Worm (Caenorhabditis elegans) whole organism, young adult: ENCODE data around the gene K10D11.2.

ENCODE experiments used
- F10E7.11 ChIP-seq: sonication (generic microtip); optimal IDR thresholded peaks from 2 replicates; lab custom pipeline; 2017; ENCODE audit warnings: mild to moderate bottlenecking, missing genetic modification characterization, moderate library complexity, missing compliant biosample characterization
- F22D6.2 ChIP-seq: sonication (generic microtip); optimal IDR thresholded peaks from 2 replicates; lab custom pipeline; 2016; ENCODE audit warnings: mild to moderate bottlenecking, missing genetic modification characterization, missing compliant biosample characterization
- F23B12.7 ChIP-seq: sonication (generic microtip); optimal IDR thresholded peaks from 2 replicates; lab custom pipeline; 2017; ENCODE audit warnings: missing genetic modification characterization, mild to moderate bottlenecking, missing compliant biosample characterization, antibody characterized with exemption, moderate library complexity; ENCODE audit not compliant: insufficient read depth
- F39B2.1 ChIP-seq: fragments of 200-800 bp; sonication (Bioruptor generic); IDR thresholded peaks from 2 replicates; pipeline ENCODE4 v1.3.6; 2022; ENCODE audit warnings: missing genetic modification reagents, missing genetic modification characterization, missing compliant biosample characterization
- F55B11.4 ChIP-seq: sonication (generic microtip); optimal IDR thresholded peaks from 2 replicates; lab custom pipeline; 2016; ENCODE audit warnings: missing compliant biosample characterization, missing genetic modification characterization, borderline replicate concordance; ENCODE audit not compliant: insufficient read depth
- K12H6.12 ChIP-seq: fragments of 200-800 bp; sonication (Bioruptor generic); optimal IDR thresholded peaks from 2 replicates; lab custom pipeline; 2018; ENCODE audit warnings: mild to moderate bottlenecking, missing genetic modification characterization, missing compliant biosample characterization
- T07F8.4 ChIP-seq: sonication (generic microtip); optimal IDR thresholded peaks from 2 replicates; lab custom pipeline; 2016; ENCODE audit warnings: mild to moderate bottlenecking, missing genetic modification characterization, moderate library complexity, missing compliant biosample characterization
- Y56A3A.18 ChIP-seq: fragments of 200-800 bp; sonication (Bioruptor generic); IDR thresholded peaks from 2 replicates; pipeline ENCODE4 v1.3.6; 2022; ENCODE audit warnings: missing genetic modification reagents, missing genetic modification characterization, missing compliant biosample characterization
- attf-5 ChIP-seq: fragments of 200-800 bp; sonication (Bioruptor generic); optimal IDR thresholded peaks from 2 replicates; lab custom pipeline; 2018; ENCODE audit warnings: mild to moderate bottlenecking, missing genetic modification characterization, missing compliant biosample characterization
- bed-2 ChIP-seq: fragments of 200-800 bp; sonication (Bioruptor generic); IDR thresholded peaks from 2 replicates; pipeline ENCODE4 v1.3.6; 2022; ENCODE audit warnings: missing genetic modification reagents, missing genetic modification characterization, missing compliant biosample characterization
- ceh-100 ChIP-seq: fragments of 200-800 bp; sonication (Bioruptor generic); IDR thresholded peaks from 2 replicates; pipeline ENCODE4 v1.3.6; 2022; ENCODE audit warnings: missing genetic modification reagents, missing genetic modification characterization, missing compliant biosample characterization
- ceh-27 ChIP-seq: fragments of 200-800 bp; sonication (Bioruptor generic); optimal IDR thresholded peaks from 2 replicates; lab custom pipeline; 2018; ENCODE audit warnings: mild to moderate bottlenecking, missing genetic modification characterization, moderate library complexity, missing compliant biosample characterization
- ceh-79 ChIP-seq: sonication (generic microtip); optimal IDR thresholded peaks from 2 replicates; lab custom pipeline; 2017; ENCODE audit warnings: mild to moderate bottlenecking, missing genetic modification characterization, missing compliant biosample characterization
- dpff-1 ChIP-seq: sonication (generic microtip); optimal IDR thresholded peaks from 2 replicates; lab custom pipeline; 2017; ENCODE audit warnings: mild to moderate bottlenecking, missing genetic modification characterization, missing compliant biosample characterization
- dpl-1 ChIP-seq: fragments of 150-350 bp; optimal IDR thresholded peaks from 2 replicates; lab custom pipeline; 2014; ENCODE audit warnings: missing biosample characterization, missing genetic modification reagents, missing genetic modification characterization
- egl-44 ChIP-seq: fragments of 200-800 bp; sonication (Bioruptor generic); IDR thresholded peaks from 2 replicates; pipeline ENCODE4 v1.3.6; 2022; ENCODE audit warnings: missing genetic modification reagents, missing genetic modification characterization, missing compliant biosample characterization
- egrh-3 ChIP-seq: fragments of 200-800 bp; sonication (Bioruptor generic); IDR thresholded peaks from 2 replicates; pipeline ENCODE4 v1.3.6; 2022; ENCODE audit warnings: missing genetic modification reagents, missing genetic modification characterization, missing compliant biosample characterization
- ekl-4 ChIP-seq: fragments of 200-800 bp; sonication (Bioruptor generic); IDR thresholded peaks from 2 replicates; pipeline ENCODE4 v1.3.6; 2022; ENCODE audit warnings: missing genetic modification reagents, missing genetic modification characterization, missing compliant biosample characterization
- gei-17 ChIP-seq: fragments of 200-800 bp; sonication (Bioruptor generic); optimal IDR thresholded peaks from 2 replicates; lab custom pipeline; 2018; ENCODE audit warnings: mild to moderate bottlenecking, missing genetic modification characterization, missing compliant biosample characterization
- hmg-1.2 ChIP-seq: fragments of 200-800 bp; sonication (Bioruptor generic); IDR thresholded peaks from 2 replicates; pipeline ENCODE4 v1.3.6; 2022; ENCODE audit warnings: missing genetic modification reagents, missing genetic modification characterization, missing compliant biosample characterization
- hrde-1 ChIP-seq: sonication (generic microtip); optimal IDR thresholded peaks from 2 replicates; lab custom pipeline; 2016; ENCODE audit warnings: missing genetic modification characterization, mild to moderate bottlenecking, missing compliant biosample characterization, moderate library complexity, missing genotype, missing genetic modification reagents, borderline replicate concordance
- lag-1 ChIP-seq: fragments of 200-800 bp; sonication (Bioruptor generic); IDR thresholded peaks from 2 replicates; pipeline ENCODE4 v1.3.6; 2022; ENCODE audit warnings: missing genetic modification reagents, missing genetic modification characterization, missing compliant biosample characterization
- let-607 ChIP-seq, 2 experiments: fragments of 200-800 bp in 1 of 2; sonication (Bioruptor generic) in 1 of 2; sonication (generic microtip) in 1 of 2; optimal IDR thresholded peaks; 2 replicates each; lab custom pipeline; 2016 to 2018; ENCODE audit warnings: mild to moderate bottlenecking in 2 of 2, missing compliant biosample characterization in 2 of 2, missing genetic modification characterization in 2 of 2, moderate library complexity in 2 of 2, missing genotype in 1 of 2
- lin-26 ChIP-seq: fragments of 200-800 bp; sonication (Bioruptor generic); IDR thresholded peaks from 2 replicates; pipeline ENCODE4 v1.3.6; 2022; ENCODE audit warnings: missing genetic modification reagents, missing genetic modification characterization, missing compliant biosample characterization
- madf-10 ChIP-seq: sonication (generic microtip); optimal IDR thresholded peaks from 2 replicates; lab custom pipeline; 2016; ENCODE audit warnings: mild to moderate bottlenecking, missing genetic modification characterization, missing compliant biosample characterization
- madf-3 ChIP-seq: fragments of 200-800 bp; sonication (Bioruptor generic); IDR thresholded peaks from 2 replicates; pipeline ENCODE4 v1.3.6; 2022; ENCODE audit warnings: missing genetic modification reagents, missing genetic modification characterization, missing compliant biosample characterization
- mcd-1 ChIP-seq: fragments of 200-800 bp; sonication (Bioruptor generic); IDR thresholded peaks from 2 replicates; pipeline ENCODE4 v1.3.6; 2022; ENCODE audit warnings: missing genetic modification reagents, missing genetic modification characterization, missing compliant biosample characterization
- mxl-1 ChIP-seq: sonication (generic microtip); optimal IDR thresholded peaks from 2 replicates; lab custom pipeline; 2016; ENCODE audit warnings: missing genetic modification characterization, missing compliant biosample characterization
- nfya-1 ChIP-seq: sonication (generic microtip); optimal IDR thresholded peaks from 2 replicates; lab custom pipeline; 2017; ENCODE audit warnings: antibody characterized with exemption, missing compliant biosample characterization, missing genetic modification characterization, borderline replicate concordance; ENCODE audit not compliant: insufficient read depth
- nhr-120 ChIP-seq: fragments of 200-800 bp; sonication (Bioruptor generic); IDR thresholded peaks from 2 replicates; pipeline ENCODE4 v1.3.6; 2022; ENCODE audit warnings: missing genetic modification characterization, missing compliant biosample characterization
- nhr-80 ChIP-seq: sonication (generic microtip); optimal IDR thresholded peaks from 2 replicates; lab custom pipeline; 2016; ENCODE audit warnings: missing genetic modification characterization, missing compliant biosample characterization
- nhr-90 ChIP-seq: sonication (generic microtip); optimal IDR thresholded peaks from 2 replicates; lab custom pipeline; 2016; ENCODE audit warnings: missing genotype, mild to moderate bottlenecking, missing genetic modification characterization, missing compliant biosample characterization
- pha-4 ChIP-seq: fragments of 150-350 bp; sonication (generic microtip); optimal IDR thresholded peaks from 2 replicates; lab custom pipeline; 2014; ENCODE audit warnings: missing biosample characterization, missing genetic modification reagents, missing genetic modification characterization
- rpc-1 ChIP-seq, 2 experiments: fragments of 150-350 bp in 1 of 2; sonication (generic microtip) in 1 of 2; optimal IDR thresholded peaks; 2 replicates each; lab custom pipeline; 2014 to 2018; ENCODE audit warnings: missing biosample characterization in 1 of 2, missing genetic modification characterization in 1 of 2, missing genetic modification reagents in 1 of 2, missing genotype in 1 of 2
- sdz-38 ChIP-seq: sonication (generic microtip); optimal IDR thresholded peaks from 2 replicates; lab custom pipeline; 2016; ENCODE audit warnings: missing genotype, missing genetic modification characterization, missing compliant biosample characterization
- snpc-1.1 ChIP-seq: sonication (generic microtip); optimal IDR thresholded peaks from 2 replicates; lab custom pipeline; 2017; ENCODE audit warnings: missing genetic modification characterization, mild to moderate bottlenecking, missing compliant biosample characterization, antibody characterized with exemption, moderate library complexity, missing genotype, missing genetic modification reagents; ENCODE audit not compliant: insufficient read depth
- somi-1 ChIP-seq: fragments of 200-800 bp; sonication (Bioruptor generic); optimal IDR thresholded peaks from 2 replicates; lab custom pipeline; 2018; ENCODE audit warnings: mild to moderate bottlenecking, missing genetic modification characterization, missing compliant biosample characterization
- sptf-2 ChIP-seq: fragments of 200-800 bp; sonication (Bioruptor generic); optimal IDR thresholded peaks from 2 replicates; lab custom pipeline; 2018; ENCODE audit warnings: mild to moderate bottlenecking, missing genetic modification characterization, missing compliant biosample characterization
- tbx-9 ChIP-seq: sonication (generic microtip); optimal IDR thresholded peaks from 2 replicates; lab custom pipeline; 2016; ENCODE audit warnings: borderline replicate concordance, missing genetic modification characterization, inconsistent platforms, missing compliant biosample characterization
- unc-130 ChIP-seq: sonication (generic microtip); optimal IDR thresholded peaks from 2 replicates; lab custom pipeline; 2016; ENCODE audit warnings: missing genetic modification reagents, missing genetic modification characterization, missing compliant biosample characterization
- xnd-1 ChIP-seq: sonication (generic microtip); optimal IDR thresholded peaks from 2 replicates; lab custom pipeline; 2016; ENCODE audit warnings: missing genotype, missing genetic modification reagents, missing genetic modification characterization, missing compliant biosample characterization
- zim-3 ChIP-seq: sonication (generic microtip); optimal IDR thresholded peaks from 2 replicates; lab custom pipeline; 2017; ENCODE audit warnings: mild to moderate bottlenecking, missing genetic modification characterization, moderate library complexity, missing compliant biosample characterization
- ztf-25 ChIP-seq: fragments of 200-800 bp; sonication (Bioruptor generic); IDR thresholded peaks from 2 replicates; pipeline ENCODE4 v1.3.6; 2022; ENCODE audit warnings: missing genetic modification reagents, missing genetic modification characterization, missing compliant biosample characterization
- ztf-28 ChIP-seq: fragments of 200-800 bp; sonication (Bioruptor generic); IDR thresholded peaks from 2 replicates; pipeline ENCODE4 v1.3.6; 2022; ENCODE audit warnings: missing genetic modification reagents, missing genetic modification characterization, missing compliant biosample characterization

K10D11.2 gene

ce11 chrIV:12991629-12992028 is 12.8 kb downstream of the K10D11.2 start, which contains the start of gene K10D11.5:
K10D11.5 (minus strand) TSS chrIV:12991843.
- TF ChIP-seq let-607 (tag; optimal IDR thresholded peaks at IDR 0.05; lab: Kevin White, UChicago) (peak in 1 of 2 experiments; percentile 60), sptf-2 (GFP tag; lab: Kevin White, UChicago) (no peak), nhr-80 (tag; lab: Kevin White, UChicago) (peak; percentile 71)

ce11 chrIV:12994376-12994775 is 15.6 kb downstream of the K10D11.2 start, which contains the start of gene K10D11.4:
K10D11.4 (minus strand) TSS chrIV:12994476.
- no peak for TF ChIP-seq ztf-25 (GFP tag; lab: Robert Waterston, UW)
- no peak for TF ChIP-seq gei-17
- no peak for TF ChIP-seq tbx-9 (tag; lab: Kevin White, UChicago)
- no peak for TF ChIP-seq mcd-1 (GFP tag; lab: Robert Waterston, UW)
- no peak for TF ChIP-seq dpl-1 (GFP tag; lab: Kevin White, UChicago)
- TF ChIP-seq egrh-3 (GFP tag; lab: Robert Waterston, UW): no peak
- TF ChIP-seq nfya-1 (tag; lab: Kevin White, UChicago): no peak
- no peak for TF ChIP-seq madf-3 (GFP tag; lab: Robert Waterston, UW)
- no peak for TF ChIP-seq snpc-1.1
- no peak for TF ChIP-seq ztf-28 (GFP tag; lab: Robert Waterston, UW)
- no peak for TF ChIP-seq madf-10 (tag; lab: Kevin White, UChicago)
- no peak for TF ChIP-seq F23B12.7 (tag; lab: Kevin White, UChicago)
- no peak for TF ChIP-seq F22D6.2 (tag; lab: Kevin White, UChicago)
- no peak for TF ChIP-seq nhr-120
- no peak for TF ChIP-seq F39B2.1 (GFP tag; lab: Robert Waterston, UW)
- no peak for TF ChIP-seq mxl-1 (tag; lab: Kevin White, UChicago)
- no peak for TF ChIP-seq bed-2

ce11 chrIV:12995886-12996285 is 17.1 kb downstream of the K10D11.2 start, which contains the start of gene K10D11.7:
K10D11.7 (minus strand) TSS chrIV:12995986.
- TF ChIP-seq ceh-27 (no peak), lag-1 (GFP tag; lab: Robert Waterston, UW) (no peak), Y56A3A.18 (GFP tag; lab: Robert Waterston, UW) (no peak), K12H6.12 (tag; lab: Kevin White, UChicago) (no peak), nhr-80 (tag; lab: Kevin White, UChicago) (no peak), F55B11.4 (no peak), ceh-100 (GFP tag; lab: Robert Waterston, UW) (no peak), egl-44 (GFP tag; lab: Robert Waterston, UW) (no peak), egrh-3 (GFP tag; lab: Robert Waterston, UW) (no peak), bed-2 (no peak), xnd-1 (tag; lab: Kevin White, UChicago) (no peak), unc-130 (GFP tag; lab: Kevin White, UChicago) (no peak), attf-5 (GFP tag; lab: Kevin White, UChicago) (no peak), sdz-38 (tag; lab: Kevin White, UChicago) (no peak), somi-1 (GFP tag; lab: Kevin White, UChicago) (no peak), ekl-4 (GFP tag; lab: Robert Waterston, UW) (no peak)

ce11 chrIV:12997560-12997959 is 18.8 kb downstream of the K10D11.2 start:
- TF ChIP-seq ceh-79: no peak
- no peak for TF ChIP-seq dpff-1 (tag; lab: Kevin White, UChicago)
- TF ChIP-seq pha-4 (tag; lab: Kevin White, UChicago): no peak
- TF ChIP-seq bed-2: no peak
- no peak for TF ChIP-seq hrde-1 (tag; lab: Kevin White, UChicago)
- TF ChIP-seq rpc-1 (optimal IDR thresholded peaks at IDR 0.05; lab: Kevin White, UChicago): no peak
- TF ChIP-seq rpc-1 (tag; optimal IDR thresholded peaks at IDR 0.05; lab: Kevin White, UChicago): no peak
- no peak for TF ChIP-seq zim-3 (tag; lab: Kevin White, UChicago)
- TF ChIP-seq F10E7.11: no peak
- no peak for TF ChIP-seq nhr-90
- no peak for TF ChIP-seq hmg-1.2
- TF ChIP-seq lin-26 (GFP tag; lab: Robert Waterston, UW): no peak
- no peak for TF ChIP-seq ceh-27
- no peak for TF ChIP-seq mcd-1 (GFP tag; lab: Robert Waterston, UW)
- TF ChIP-seq dpl-1 (GFP tag; lab: Kevin White, UChicago): no peak
- TF ChIP-seq T07F8.4 (tag; lab: Kevin White, UChicago): no peak
